Fruit fly (Drosophila melanogaster) whole organism, pupa: ENCODE data around the gene CG33647.

ENCODE experiments used
- CG10348 ChIP-seq: fragments of 200-800 bp; sonication (Bioruptor generic); IDR thresholded peaks from 2 replicates; pipeline ENCODE4 v1.3.6; 2022; ENCODE audit warnings: missing biosample characterization, missing genetic modification characterization
- CG12605 ChIP-seq: fragments of 200-800 bp; sonication (Bioruptor generic); IDR thresholded peaks from 2 replicates; pipeline ENCODE4 v1.3.6; 2022; ENCODE audit warnings: missing biosample characterization, missing genetic modification characterization
- CG13204 ChIP-seq: fragments of 200-800 bp; sonication (Bioruptor generic); optimal IDR thresholded peaks from 2 replicates; lab custom pipeline; 2018; ENCODE audit warnings: missing biosample characterization, mild to moderate bottlenecking, missing genetic modification characterization, moderate library complexity
- CG14655 ChIP-seq: fragments of 200-800 bp; sonication (Bioruptor generic); optimal IDR thresholded peaks from 3 replicates; lab custom pipeline; 2017; ENCODE audit warnings: mild to moderate bottlenecking, missing biosample characterization, missing genetic modification reagents, missing genetic modification characterization
- CG15710 ChIP-seq: fragments of 200-800 bp; sonication (Bioruptor generic); optimal IDR thresholded peaks from 2 replicates; lab custom pipeline; 2018; ENCODE audit warnings: missing biosample characterization, mild to moderate bottlenecking, missing genetic modification characterization, moderate library complexity
- CG17806 ChIP-seq: fragments of 200-800 bp; sonication (Bioruptor generic); optimal IDR thresholded peaks from 2 replicates; lab custom pipeline; 2018; ENCODE audit warnings: missing biosample characterization, mild to moderate bottlenecking, missing genetic modification characterization, moderate library complexity
- CG32121 ChIP-seq: fragments of 200-800 bp; sonication (Bioruptor generic); IDR thresholded peaks from 2 replicates; pipeline ENCODE4 v1.3.6; 2022; ENCODE audit warnings: missing biosample characterization, missing genetic modification characterization
- CG34367 ChIP-seq: fragments of 200-800 bp; sonication (Bioruptor generic); optimal IDR thresholded peaks from 2 replicates; lab custom pipeline; 2018; ENCODE audit warnings: missing biosample characterization, mild to moderate bottlenecking, missing genetic modification characterization
- CG4496 ChIP-seq: fragments of 200-800 bp; sonication (Bioruptor generic); IDR thresholded peaks from 3 replicates; pipeline ENCODE4 v1.3.6; 2022; ENCODE audit warnings: missing biosample characterization, missing genetic modification characterization
- CG8159 ChIP-seq: fragments of 200-800 bp; sonication (Bioruptor generic); optimal IDR thresholded peaks from 3 replicates; lab custom pipeline; 2018; ENCODE audit warnings: missing biosample characterization, mild to moderate bottlenecking, missing genetic modification characterization, moderate library complexity
- CG8301 ChIP-seq: fragments of 200-800 bp; sonication (Bioruptor generic); optimal IDR thresholded peaks from 2 replicates; lab custom pipeline; 2018; ENCODE audit warnings: missing biosample characterization, mild to moderate bottlenecking, missing genetic modification characterization
- CG9948 ChIP-seq: fragments of 200-800 bp; sonication (Bioruptor generic); optimal IDR thresholded peaks from 2 replicates; lab custom pipeline; 2018; ENCODE audit warnings: missing biosample characterization, mild to moderate bottlenecking, missing genetic modification characterization, moderate library complexity
- D1 ChIP-seq: fragments of 200-800 bp; sonication (Bioruptor generic); optimal IDR thresholded peaks from 2 replicates; lab custom pipeline; 2018; ENCODE audit warnings: missing biosample characterization, mild to moderate bottlenecking, missing genetic modification characterization, moderate library complexity
- EcR ChIP-seq: fragments of 200-800 bp; sonication (Bioruptor generic); optimal IDR thresholded peaks from 3 replicates; lab custom pipeline; 2019; ENCODE audit warnings: missing biosample characterization, missing genetic modification characterization, mild to moderate bottlenecking, moderate library complexity, missing genetic modification reagents
- Ets98B ChIP-seq: fragments of 200-800 bp; sonication (Bioruptor generic); IDR thresholded peaks from 2 replicates; pipeline ENCODE4 v1.3.6; 2022; ENCODE audit warnings: missing biosample characterization, missing genetic modification characterization
- Pif1A ChIP-seq: fragments of 200-800 bp; sonication (Bioruptor generic); optimal IDR thresholded peaks from 3 replicates; lab custom pipeline; 2016; ENCODE audit warnings: missing biosample characterization, missing genetic modification characterization
- Pif1B ChIP-seq: fragments of 200-800 bp; sonication (Bioruptor generic); optimal IDR thresholded peaks from 3 replicates; lab custom pipeline; 2016; ENCODE audit warnings: missing biosample characterization, missing genetic modification characterization
- Snoo ChIP-seq: fragments of 200-800 bp; sonication (Bioruptor generic); optimal IDR thresholded peaks from 3 replicates; lab custom pipeline; 2017; ENCODE audit warnings: missing biosample characterization, mild to moderate bottlenecking, missing genetic modification characterization, inconsistent platforms
- fd96Ca ChIP-seq: fragments of 200-800 bp; sonication (Bioruptor generic); IDR thresholded peaks from 3 replicates; pipeline ENCODE4 v1.3.6; 2022; ENCODE audit warnings: missing biosample characterization, missing genetic modification characterization
- gl ChIP-seq: fragments of 200-800 bp; sonication (Bioruptor generic); optimal IDR thresholded peaks from 2 replicates; lab custom pipeline; 2018; ENCODE audit warnings: missing biosample characterization, mild to moderate bottlenecking, missing genetic modification characterization
- rn ChIP-seq: fragments of 200-800 bp; sonication (Bioruptor generic); IDR thresholded peaks from 2 replicates; pipeline ENCODE4 v1.3.6; 2022; ENCODE audit warnings: missing biosample characterization, missing genetic modification characterization

Gene CG33647

dm6 chr3L:19230801-19231547 is 5.2 kb upstream of the CG33647 start:
- TF ChIP-seq EcR (GFP tag; lab: Kevin White, UChicago) (peak; percentile 59), Pif1A (GFP tag; lab: Kevin White, UChicago) (no peak), CG12605 (GFP tag; lab: Robert Waterston, UW) (no peak), CG13204 (GFP tag; lab: Kevin White, UChicago) (peak; percentile 53), CG15710 (no peak), CG17806 (tag; lab: Kevin White, UChicago) (peak; percentile 4), rn (GFP tag; lab: Robert Waterston, UW) (no peak), CG8159 (tag; lab: Kevin White, UChicago) (peak; percentile 42), Pif1B (no peak), CG9948 (tag; lab: Kevin White, UChicago) (no peak), CG14655 (GFP tag; lab: Kevin White, UChicago) (no peak), fd96Ca (GFP tag; lab: Robert Waterston, UW) (no peak)

dm6 chr3L:19231608-19232007 is 4.6 kb upstream of the CG33647 start:
- TF ChIP-seq fd96Ca (GFP tag; lab: Robert Waterston, UW) (no peak), rn (GFP tag; lab: Robert Waterston, UW) (no peak), CG8301 (tag; lab: Kevin White, UChicago) (no peak), CG17806 (tag; lab: Kevin White, UChicago) (no peak), Snoo (tag; lab: Kevin White, UChicago) (no peak), Ets98B (GFP tag; lab: Robert Waterston, UW) (no peak), CG32121 (GFP tag; lab: Robert Waterston, UW) (no peak), D1 (no peak), Pif1B (no peak), CG15710 (no peak), CG9948 (tag; lab: Kevin White, UChicago) (no peak), CG13204 (GFP tag; lab: Kevin White, UChicago) (no peak), CG10348 (no peak)

DNA sequence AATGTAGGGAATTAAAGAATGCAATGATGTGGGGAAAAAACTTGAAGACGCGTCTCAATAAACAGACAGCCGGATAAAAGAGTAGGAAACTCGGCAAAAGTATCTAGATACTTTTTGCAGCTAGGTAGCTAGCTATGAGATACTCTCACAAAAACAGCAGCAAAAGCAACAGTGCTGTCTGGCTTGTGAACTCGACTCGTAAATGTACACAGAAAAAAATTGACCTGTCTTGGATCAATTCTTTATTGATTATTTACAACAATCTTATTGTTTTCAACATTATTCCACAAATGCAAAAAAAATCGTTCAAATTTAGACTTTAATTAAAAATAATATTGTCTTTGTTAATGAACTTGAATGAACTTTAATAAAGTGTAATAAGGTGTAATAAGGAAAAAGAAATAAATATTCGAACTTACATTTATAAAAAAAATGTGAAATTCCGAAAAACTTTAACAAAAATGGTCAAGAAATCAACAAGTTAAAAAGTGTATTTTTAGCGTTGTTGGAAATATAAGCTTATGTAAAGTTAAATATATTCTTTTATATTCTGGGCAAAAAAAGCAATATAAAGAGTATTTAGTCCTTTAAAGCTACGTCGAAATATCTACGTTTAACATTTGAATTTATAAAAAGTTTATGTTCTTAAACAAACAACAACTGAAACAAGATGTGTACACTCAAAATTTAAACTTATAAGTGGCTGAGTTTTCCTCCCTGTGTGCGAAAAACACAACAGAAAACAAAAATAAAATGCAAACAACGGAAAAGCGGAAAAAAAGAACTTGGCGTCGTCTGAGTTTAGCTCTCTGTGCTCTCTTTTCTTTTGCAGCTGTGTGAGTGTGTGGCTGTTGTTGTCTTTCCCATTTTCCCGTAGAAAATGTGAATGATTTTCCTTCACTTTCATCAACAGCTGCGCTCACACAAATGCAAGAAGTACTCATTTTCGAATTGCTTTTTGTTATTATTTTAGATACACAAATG is 2.1 kb upstream of the CG33647 start:
- no peak for TF ChIP-seq Pif1B
- TF ChIP-seq CG14655 (GFP tag; lab: Kevin White, UChicago): peak; percentile 79
- TF ChIP-seq fd96Ca (GFP tag; lab: Robert Waterston, UW): peak; percentile 80
- peak; percentile 46 for TF ChIP-seq CG34367
- TF ChIP-seq Ets98B (GFP tag; lab: Robert Waterston, UW): peak; percentile 87
- peak; percentile 26 for TF ChIP-seq CG9948 (tag; lab: Kevin White, UChicago)
- peak; percentile 36 for TF ChIP-seq CG15710
- no peak for TF ChIP-seq EcR (GFP tag; lab: Kevin White, UChicago)
- peak; percentile 89 for TF ChIP-seq CG12605 (GFP tag; lab: Robert Waterston, UW)
- TF ChIP-seq CG8159 (tag; lab: Kevin White, UChicago): peak; percentile 11
- TF ChIP-seq D1: no peak
- peak; percentile 21; the same call in 1 of the 2 replicates for TF ChIP-seq CG32121 (GFP tag; lab: Robert Waterston, UW)
- TF ChIP-seq Pif1A (GFP tag; lab: Kevin White, UChicago): no peak
- TF ChIP-seq CG17806 (tag; lab: Kevin White, UChicago): no peak
- no peak for TF ChIP-seq Snoo (tag; lab: Kevin White, UChicago)
- peak; percentile 90 for TF ChIP-seq CG4496
- TF ChIP-seq CG13204 (GFP tag; lab: Kevin White, UChicago): peak; percentile 35
- TF ChIP-seq rn (GFP tag; lab: Robert Waterston, UW): 0 out of 2 replicates have a peak, but pooled peaks have one; percentile 42
- peak; percentile 65 for TF ChIP-seq gl (tag; lab: Kevin White, UChicago)
- peak; percentile 45 for TF ChIP-seq CG8301 (tag; lab: Kevin White, UChicago)
- TF ChIP-seq CG10348: no peak

dm6 chr3L:19234922-19235702 is 1.0 kb upstream of the CG33647 start, which contains the start of gene fz2:
Gene fz2 (minus strand): TSS chr3L:19235373.
- TF ChIP-seq CG32121 (GFP tag; lab: Robert Waterston, UW): 0 out of 2 replicates have a peak, but pooled peaks have one; percentile 32
- TF ChIP-seq CG4496: peak; percentile 47; the same call in 1 of the 3 replicates
- TF ChIP-seq CG8159 (tag; lab: Kevin White, UChicago): no peak
- TF ChIP-seq, all 21 proteins: peak for 2

DNA sequence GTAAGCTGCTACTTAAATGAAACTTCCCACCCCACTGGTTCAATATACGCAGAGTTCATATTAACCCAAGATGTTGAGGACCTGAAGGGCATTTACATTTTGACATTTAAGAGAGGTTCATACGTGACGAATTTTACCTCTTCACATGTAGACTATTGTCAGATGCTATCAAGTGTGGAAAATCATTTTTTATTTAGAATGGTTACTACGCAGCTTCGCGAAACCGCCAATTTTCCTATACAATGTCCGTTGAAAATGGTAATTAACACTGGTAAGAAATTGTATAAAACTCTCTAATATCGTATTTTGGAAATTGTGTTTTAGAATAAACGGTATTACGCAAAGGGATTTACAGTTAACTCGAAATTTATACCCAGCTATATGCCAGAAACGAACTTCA is 394 bp downstream of the CG33647 start:
- TF ChIP-seq fd96Ca (GFP tag; lab: Robert Waterston, UW) (no peak), CG32121 (GFP tag; lab: Robert Waterston, UW) (no peak), CG34367 (no peak), CG9948 (tag; lab: Kevin White, UChicago) (no peak), CG17806 (tag; lab: Kevin White, UChicago) (no peak), CG15710 (no peak), CG8159 (tag; lab: Kevin White, UChicago) (no peak), gl (tag; lab: Kevin White, UChicago) (no peak), CG12605 (GFP tag; lab: Robert Waterston, UW) (no peak), CG10348 (no peak), D1 (no peak), CG13204 (GFP tag; lab: Kevin White, UChicago) (no peak), EcR (GFP tag; lab: Kevin White, UChicago) (no peak), CG4496 (no peak)
